Worm (Caenorhabditis elegans) whole organism, L4 larva: ENCODE data around the gene Y60A3A.23.

ENCODE experiments used
- D1046.2 ChIP-seq: fragments of 200-800 bp; sonication (Bioruptor generic); IDR thresholded peaks from 2 replicates; pipeline ENCODE4 v1.3.6; 2022; ENCODE audit warnings: missing genetic modification characterization, missing compliant biosample characterization
- F37D6.2 ChIP-seq: sonication (generic microtip); optimal IDR thresholded peaks from 2 replicates; lab custom pipeline; 2016; ENCODE audit warnings: mild to moderate bottlenecking, missing genetic modification characterization, missing compliant biosample characterization
- F44E2.7 ChIP-seq: fragments of 200-800 bp; sonication (Bioruptor generic); IDR thresholded peaks from 2 replicates; pipeline ENCODE4 v2.1.2; 2022; ENCODE audit warnings: missing genetic modification characterization, missing compliant biosample characterization
- Y105C5A.15 ChIP-seq: fragments of 200-800 bp; sonication (Bioruptor generic); IDR thresholded peaks from 2 replicates; pipeline ENCODE4 v1.3.6; 2022; ENCODE audit warnings: missing genetic modification characterization, missing compliant biosample characterization
- aha-1 ChIP-seq: fragments of 150-350 bp; peaks from one replicate; lab custom pipeline; 2014; ENCODE audit warnings: missing biosample characterization, missing genetic modification characterization
- arid-1 ChIP-seq: fragments of 200-800 bp; sonication (Bioruptor generic); conservative IDR thresholded peaks from 2 replicates; pipeline ENCODE4 v1.3.6; 2022; ENCODE audit warnings: missing genetic modification reagents, missing genetic modification characterization, missing compliant biosample characterization
- ceh-28 ChIP-seq: fragments of 150-350 bp; optimal IDR thresholded peaks from 2 replicates; lab custom pipeline; 2014; ENCODE audit warnings: missing biosample characterization, missing genetic modification reagents, missing genetic modification characterization
- ctbp-1 ChIP-seq: fragments of 200-800 bp; sonication (Bioruptor generic); IDR thresholded peaks from 2 replicates; pipeline ENCODE4 v1.3.6; 2022; ENCODE audit warnings: missing genetic modification reagents, missing genetic modification characterization, missing compliant biosample characterization
- daf-16 ChIP-seq, 3 experiments: sonication (generic microtip); optimal IDR thresholded peaks; 2 replicates each; lab custom pipeline; 2016 to 2017; ENCODE audit warnings: missing genetic modification characterization in 3 of 3, missing genetic modification reagents in 3 of 3, mild to moderate bottlenecking in 2 of 3, missing compliant biosample characterization in 2 of 3, missing biosample characterization in 1 of 3, moderate library complexity in 1 of 3
- daf-19 ChIP-seq: fragments of 200-800 bp; sonication (Bioruptor generic); conservative IDR thresholded peaks from 2 replicates; pipeline ENCODE4 v1.3.6; 2022; ENCODE audit warnings: missing genetic modification characterization, missing compliant biosample characterization
- daf-8 ChIP-seq: fragments of 200-800 bp; sonication (Bioruptor generic); IDR thresholded peaks from 2 replicates; pipeline ENCODE4 v1.3.6; 2022; ENCODE audit warnings: missing genetic modification characterization, missing compliant biosample characterization
- dmd-8 ChIP-seq: fragments of 200-800 bp; sonication (Bioruptor generic); IDR thresholded peaks from 2 replicates; pipeline ENCODE4 v1.3.6; 2022; ENCODE audit warnings: missing genetic modification characterization, missing compliant biosample characterization
- dmd-9 ChIP-seq: fragments of 200-800 bp; sonication (Bioruptor generic); IDR thresholded peaks from 2 replicates; pipeline ENCODE4 v1.3.6; 2022; ENCODE audit warnings: missing genetic modification reagents, missing genetic modification characterization, missing compliant biosample characterization
- dpl-1 ChIP-seq: fragments of 150-350 bp; optimal IDR thresholded peaks from 2 replicates; lab custom pipeline; 2014; ENCODE audit warnings: missing biosample characterization, missing genetic modification reagents, missing genetic modification characterization
- fos-1 ChIP-seq: fragments of 150-350 bp; optimal IDR thresholded peaks from 2 replicates; lab custom pipeline; 2014; ENCODE audit warnings: missing biosample characterization, missing genetic modification characterization
- hif-1 ChIP-seq, 2 experiments: sonication (generic microtip); optimal IDR thresholded peaks; 2 replicates each; lab custom pipeline; 2016 to 2017; ENCODE audit warnings: missing compliant biosample characterization in 2 of 2, missing genetic modification characterization in 2 of 2, missing genetic modification reagents in 2 of 2, missing genotype in 2 of 2, mild to moderate bottlenecking in 1 of 2
- hmg-1.1 ChIP-seq: fragments of 200-800 bp; sonication (Bioruptor generic); IDR thresholded peaks from 2 replicates; pipeline ENCODE4 v1.3.6; 2022; ENCODE audit warnings: missing genetic modification reagents, missing genetic modification characterization, missing compliant biosample characterization
- lin-13 ChIP-seq: fragments of 150-350 bp; optimal IDR thresholded peaks from 2 replicates; lab custom pipeline; 2014; ENCODE audit warnings: missing biosample characterization, missing genetic modification reagents, missing genetic modification characterization
- lin-39 ChIP-seq: fragments of 150-350 bp; optimal IDR thresholded peaks from 2 replicates; lab custom pipeline; 2014; ENCODE audit warnings: missing biosample characterization, missing genetic modification reagents, missing genetic modification characterization
- mdl-1 ChIP-seq, 2 experiments: fragments of 150-350 bp in 1 of 2; sonication (generic microtip) in 1 of 2; optimal IDR thresholded peaks; 2 replicates each; lab custom pipeline; 2014 to 2017; ENCODE audit warnings: missing biosample characterization in 2 of 2, missing genetic modification characterization in 2 of 2
- nhr-102 ChIP-seq: sonication (generic microtip); optimal IDR thresholded peaks from 2 replicates; lab custom pipeline; 2016; ENCODE audit warnings: mild to moderate bottlenecking, missing genetic modification characterization, moderate library complexity, missing compliant biosample characterization
- nhr-25 ChIP-seq: sonication (generic microtip); optimal IDR thresholded peaks from 2 replicates; lab custom pipeline; 2017; ENCODE audit warnings: missing genetic modification characterization, mild to moderate bottlenecking, missing compliant biosample characterization, antibody characterized with exemption, moderate library complexity, borderline replicate concordance; ENCODE audit not compliant: insufficient read depth
- nhr-41 ChIP-seq: fragments of 200-800 bp; sonication (Bioruptor generic); IDR thresholded peaks from 2 replicates; pipeline ENCODE4 v1.3.6; 2022; ENCODE audit warnings: missing genetic modification reagents, missing genetic modification characterization, missing compliant biosample characterization
- nhr-42 ChIP-seq: fragments of 200-800 bp; sonication (Bioruptor generic); IDR thresholded peaks from 2 replicates; pipeline ENCODE4 v1.3.6; 2022; ENCODE audit warnings: missing genetic modification characterization, missing compliant biosample characterization
- nhr-48 ChIP-seq: sonication (generic microtip); optimal IDR thresholded peaks from 2 replicates; lab custom pipeline; 2016; ENCODE audit warnings: mild to moderate bottlenecking, missing genetic modification characterization, missing compliant biosample characterization
- nhr-6 ChIP-seq: fragments of 150-350 bp; optimal IDR thresholded peaks from 2 replicates; lab custom pipeline; 2014; ENCODE audit warnings: missing biosample characterization, missing genetic modification characterization
- pha-4 ChIP-seq, 2 experiments: fragments of 150-350 bp in 1 of 2; fragments of 200-800 bp in 1 of 2; sonication (Bioruptor generic) in 1 of 2; IDR thresholded peaks in 1 of 2; optimal IDR thresholded peaks in 1 of 2; 2 replicates each; pipeline versions ENCODE4 v1.3.6 to Lab custom; 2014 to 2022; ENCODE audit warnings: missing genetic modification characterization in 2 of 2, missing genetic modification reagents in 2 of 2, missing biosample characterization in 1 of 2, missing compliant biosample characterization in 1 of 2
- php-3 ChIP-seq: fragments of 200-800 bp; sonication (Bioruptor generic); IDR thresholded peaks from 2 replicates; pipeline ENCODE4 v1.3.6; 2022; ENCODE audit warnings: missing genetic modification reagents, missing genetic modification characterization, missing compliant biosample characterization
- rbr-2 ChIP-seq: sonication (generic microtip); optimal IDR thresholded peaks from 2 replicates; lab custom pipeline; 2016; ENCODE audit warnings: missing genotype, missing genetic modification characterization, missing compliant biosample characterization
- set-16 ChIP-seq: fragments of 200-800 bp; sonication (Bioruptor generic); IDR thresholded peaks from 2 replicates; pipeline ENCODE4 v1.3.6; 2022; ENCODE audit warnings: missing genetic modification reagents, missing genetic modification characterization, missing compliant biosample characterization
- skn-1 ChIP-seq: fragments of 150-350 bp; optimal IDR thresholded peaks from 2 replicates; lab custom pipeline; 2014; ENCODE audit warnings: missing biosample characterization, missing genetic modification characterization
- spr-3 ChIP-seq: fragments of 200-800 bp; sonication (Bioruptor generic); optimal IDR thresholded peaks from 2 replicates; lab custom pipeline; 2018; ENCODE audit warnings: mild to moderate bottlenecking, missing genetic modification characterization, missing compliant biosample characterization
- unc-62 ChIP-seq, 3 experiments: fragments of 150-350 bp in 1 of 3; sonication (generic microtip); optimal IDR thresholded peaks in 2 of 3; peaks in 1 of 3; 1 replicate in 1 of 3; 2 replicates in 2 of 3; lab custom pipeline; 2014 to 2017; ENCODE audit warnings: missing biosample characterization in 3 of 3, missing genetic modification characterization in 3 of 3, missing genetic modification reagents in 3 of 3, missing genotype in 1 of 3

The Y60A3A.23 gene

ce11 chrV:19998203-19998836 lies 9.2 kb upstream of the Y60A3A.23 start:
- TF ChIP-seq D1046.2 (GFP tag; lab: Robert Waterston, UW) = no peak
- TF ChIP-seq dmd-8 (GFP tag; lab: Robert Waterston, UW) = 0 out of 2 replicates have a peak, but pooled peaks have one; percentile 44
- TF ChIP-seq aha-1 (tag; lab: Kevin White, UChicago) = no peak
- TF ChIP-seq dmd-9 = no peak
- no peak for TF ChIP-seq ctbp-1 (GFP tag; lab: Robert Waterston, UW)
- peak in 1 of 2 experiments; percentile 70 for TF ChIP-seq unc-62 (GFP tag; optimal IDR thresholded peaks at IDR 0.05 in 1 of 2; lab: Kevin White, UChicago)
- no peak for TF ChIP-seq unc-62 (tag; optimal IDR thresholded peaks at IDR 0.05; lab: Kevin White, UChicago)
- no peak for TF ChIP-seq daf-19 (GFP tag; lab: Robert Waterston, UW)
- TF ChIP-seq dpl-1 (GFP tag; lab: Kevin White, UChicago) = no peak
- TF ChIP-seq nhr-6 (tag; lab: Kevin White, UChicago) = no peak
- TF ChIP-seq ceh-28 = peak; percentile 83
- TF ChIP-seq fos-1 (tag; lab: Kevin White, UChicago) = no peak
- TF ChIP-seq F44E2.7 (GFP tag; lab: Robert Waterston, UW) = peak; percentile 79; the same call in 1 of the 2 replicates
- TF ChIP-seq php-3 (GFP tag; lab: Robert Waterston, UW) = 0 out of 2 replicates have a peak, but pooled peaks have one; percentile 14
- no peak for TF ChIP-seq spr-3 (GFP tag; lab: Kevin White, UChicago)
- TF ChIP-seq daf-8 (GFP tag; lab: Robert Waterston, UW) = no peak
- TF ChIP-seq skn-1 = no peak
- TF ChIP-seq Y105C5A.15 (GFP tag; lab: Robert Waterston, UW) = no peak
- no peak for TF ChIP-seq daf-16 (GFP tag; optimal IDR thresholded peaks at IDR 0.05; lab: Kevin White, UChicago)
- no peak for TF ChIP-seq daf-16 (tag; optimal IDR thresholded peaks at IDR 0.05; lab: Kevin White, UChicago)
- TF ChIP-seq rbr-2 (tag; lab: Kevin White, UChicago) = no peak

- TF ChIP-seq set-16 (GFP tag; lab: Robert Waterston, UW) (peak; percentile 79), lin-39 (no peak)
Observed at ce11 chrV:19999100-19999499, 8.5 kb upstream of the Y60A3A.23 start.

ce11 chrV:19999789-20000188 lies 7.8 kb upstream of the Y60A3A.23 start:
- TF ChIP-seq F44E2.7 (GFP tag; lab: Robert Waterston, UW) (peak; percentile 54; the same call in 1 of the 2 replicates), nhr-102 (no peak)

ce11 chrV:20000639-20001038 lies 6.9 kb upstream of the Y60A3A.23 start:
- TF ChIP-seq pha-4 (GFP tag; IDR thresholded peaks at IDR 0.05; lab: Robert Waterston, UW) = no peak
- TF ChIP-seq pha-4 (tag; optimal IDR thresholded peaks at IDR 0.05; lab: Kevin White, UChicago) = no peak
- TF ChIP-seq F37D6.2 (tag; lab: Kevin White, UChicago) = no peak
- no peak for TF ChIP-seq hif-1 (tag; optimal IDR thresholded peaks at IDR 0.05; lab: Kevin White, UChicago)
- peak; percentile 84 for TF ChIP-seq set-16 (GFP tag; lab: Robert Waterston, UW)
- TF ChIP-seq nhr-41 (GFP tag; lab: Robert Waterston, UW) = no peak
- no peak for TF ChIP-seq arid-1
- no peak for TF ChIP-seq mdl-1 (tag; optimal IDR thresholded peaks at IDR 0.05; lab: Kevin White, UChicago)
- TF ChIP-seq nhr-25 = no peak
- TF ChIP-seq nhr-42 = no peak
- TF ChIP-seq aha-1 (tag; lab: Kevin White, UChicago) = peak; percentile 57
- TF ChIP-seq fos-1 (tag; lab: Kevin White, UChicago) = no peak
- TF ChIP-seq F44E2.7 (GFP tag; lab: Robert Waterston, UW) = 0 out of 2 replicates have a peak, but pooled peaks have one; percentile 66
- TF ChIP-seq lin-13 (GFP tag; lab: Kevin White, UChicago) = no peak
- TF ChIP-seq hmg-1.1 = no peak
- no peak for TF ChIP-seq nhr-48 (tag; lab: Kevin White, UChicago)
